Fruit fly (Drosophila melanogaster) whole organism, embryonic: Measurements from ENCODE around the gene CG7079.
A peak's percentile ranks its signal among the peaks of the same experiment; 100 is the strongest.

Source experiments
- Bdp1 ChIP-seq: fragments of 200-800 bp; sonication (Bioruptor generic); optimal IDR thresholded peaks from 3 replicates; lab custom pipeline; 2016; ENCODE audit warnings: missing biosample characterization, missing genetic modification characterization
- CG1024 ChIP-seq: fragments of 200-800 bp; sonication (Bioruptor generic); IDR thresholded peaks from 2 replicates; pipeline ENCODE4 v1.3.6; 2022; ENCODE audit warnings: missing biosample characterization, missing genetic modification characterization
- CG10274 ChIP-seq: fragments of 200-800 bp; sonication (Bioruptor generic); optimal IDR thresholded peaks from 3 replicates; lab custom pipeline; 2017; ENCODE audit warnings: missing biosample characterization, mild to moderate bottlenecking, missing genetic modification characterization
- CG10321 ChIP-seq: fragments of 200-800 bp; sonication (Bioruptor generic); IDR thresholded peaks from 2 replicates; pipeline ENCODE4 v1.3.6; 2022; ENCODE audit warnings: missing biosample characterization, missing genetic modification characterization
- CG11560 ChIP-seq: fragments of 200-800 bp; sonication (Bioruptor generic); IDR thresholded peaks from 3 replicates; pipeline ENCODE4 v1.3.6; 2022; ENCODE audit warnings: missing biosample characterization, missing genetic modification characterization
- CG11695 ChIP-seq: fragments of 200-800 bp; sonication (Bioruptor generic); IDR thresholded peaks from 3 replicates; pipeline ENCODE4 v1.3.6; 2022; ENCODE audit warnings: missing biosample characterization, missing genetic modification characterization
- CG12219 ChIP-seq: fragments of 200-800 bp; sonication (Bioruptor generic); optimal IDR thresholded peaks from 3 replicates; lab custom pipeline; 2018; ENCODE audit warnings: missing biosample characterization, mild to moderate bottlenecking, missing genetic modification characterization
- CG13123 ChIP-seq: fragments of 200-800 bp; sonication (Bioruptor generic); optimal IDR thresholded peaks from 2 replicates; lab custom pipeline; 2016; ENCODE audit warnings: missing biosample characterization, missing genetic modification characterization
- CG13775 ChIP-seq: fragments of 200-800 bp; sonication (Bioruptor generic); optimal IDR thresholded peaks from 3 replicates; lab custom pipeline; 2017; ENCODE audit warnings: missing biosample characterization, mild to moderate bottlenecking, missing genetic modification characterization
- CG14667 ChIP-seq: fragments of 200-800 bp; sonication (Bioruptor generic); IDR thresholded peaks from 2 replicates; pipeline ENCODE4 v1.3.6; 2022; ENCODE audit warnings: missing biosample characterization, missing genetic modification characterization
- CG15269 ChIP-seq: fragments of 200-800 bp; sonication (Bioruptor generic); optimal IDR thresholded peaks from 2 replicates; lab custom pipeline; 2018; ENCODE audit warnings: missing biosample characterization, mild to moderate bottlenecking, missing genetic modification characterization, moderate library complexity
- CG15479 ChIP-seq: fragments of 200-800 bp; sonication (Bioruptor generic); optimal IDR thresholded peaks from 3 replicates; lab custom pipeline; 2019; ENCODE audit warnings: missing biosample characterization, mild to moderate bottlenecking, missing genetic modification characterization, moderate library complexity
- CG1647 ChIP-seq: fragments of 200-800 bp; sonication (Bioruptor generic); optimal IDR thresholded peaks from 3 replicates; lab custom pipeline; 2016; ENCODE audit warnings: missing biosample characterization, missing genetic modification characterization
- CG17186 ChIP-seq: fragments of 200-800 bp; sonication (Bioruptor generic); optimal IDR thresholded peaks from 3 replicates; lab custom pipeline; 2017; ENCODE audit warnings: missing biosample characterization, missing genetic modification reagents, missing genetic modification characterization
- CG1792 ChIP-seq: fragments of 200-800 bp; sonication (Bioruptor generic); optimal IDR thresholded peaks from 2 replicates; lab custom pipeline; 2016; ENCODE audit warnings: missing biosample characterization, missing genetic modification characterization
- CG18599 ChIP-seq: fragments of 200-800 bp; sonication (Bioruptor generic); optimal IDR thresholded peaks from 3 replicates; lab custom pipeline; 2017; ENCODE audit warnings: missing biosample characterization, missing genetic modification characterization, mild to moderate bottlenecking, moderate library complexity, missing genetic modification reagents
- CG2199 ChIP-seq: fragments of 200-800 bp; sonication (Bioruptor generic); IDR thresholded peaks from 3 replicates; pipeline ENCODE4 v1.3.6; 2022; ENCODE audit warnings: missing biosample characterization, missing genetic modification characterization
- CG2889 ChIP-seq: fragments of 200-800 bp; sonication (Bioruptor generic); IDR thresholded peaks from 3 replicates; pipeline ENCODE4 v1.3.6; 2022; ENCODE audit warnings: missing biosample characterization, missing genetic modification characterization
- CG33213 ChIP-seq: fragments of 200-800 bp; sonication (Bioruptor generic); optimal IDR thresholded peaks from 3 replicates; lab custom pipeline; 2016; ENCODE audit warnings: missing biosample characterization, missing genetic modification characterization
- CG33557 ChIP-seq: fragments of 200-800 bp; sonication (Bioruptor generic); optimal IDR thresholded peaks from 2 replicates; lab custom pipeline; 2019; ENCODE audit warnings: missing biosample characterization, mild to moderate bottlenecking, missing genetic modification characterization, moderate library complexity
- CG5180 ChIP-seq: fragments of 200-800 bp; sonication (Bioruptor generic); optimal IDR thresholded peaks from 3 replicates; lab custom pipeline; 2017; ENCODE audit warnings: missing biosample characterization, missing genetic modification characterization, mild to moderate bottlenecking, moderate library complexity, missing genetic modification reagents
- CG7928 ChIP-seq: fragments of 200-800 bp; sonication (Bioruptor generic); optimal IDR thresholded peaks from 2 replicates; lab custom pipeline; 2017; ENCODE audit warnings: missing biosample characterization, mild to moderate bottlenecking, missing genetic modification characterization
- CHES-1-like ChIP-seq: fragments of 200-800 bp; sonication (Bioruptor generic); optimal IDR thresholded peaks from 2 replicates; lab custom pipeline; 2016; ENCODE audit warnings: missing biosample characterization, missing genetic modification characterization
- Chrac-16 ChIP-seq: fragments of 200-800 bp; sonication (Bioruptor generic); optimal IDR thresholded peaks from 3 replicates; lab custom pipeline; 2016; ENCODE audit warnings: missing biosample characterization, missing genetic modification characterization
- Mrtf ChIP-seq: fragments of 200-800 bp; sonication (Bioruptor generic); IDR thresholded peaks from 3 replicates; pipeline ENCODE4 v1.3.6; 2022; ENCODE audit warnings: missing biosample characterization, missing genetic modification characterization
- Nf-YB ChIP-seq: fragments of 200-800 bp; sonication (Bioruptor generic); optimal IDR thresholded peaks from 3 replicates; lab custom pipeline; 2019; ENCODE audit warnings: missing biosample characterization, mild to moderate bottlenecking, missing genetic modification characterization, moderate library complexity
- Optix ChIP-seq: fragments of 200-800 bp; sonication (Bioruptor generic); IDR thresholded peaks from 3 replicates; pipeline ENCODE4 v1.3.6; 2022; ENCODE audit warnings: missing biosample characterization, missing genetic modification characterization
- Six4 ChIP-seq: fragments of 200-800 bp; sonication (Bioruptor generic); optimal IDR thresholded peaks from 2 replicates; lab custom pipeline; 2016; ENCODE audit warnings: missing biosample characterization, missing genetic modification characterization
- Usf ChIP-seq: fragments of 200-800 bp; sonication (Bioruptor generic); optimal IDR thresholded peaks from 2 replicates; lab custom pipeline; 2017; ENCODE audit warnings: missing genotype, missing biosample characterization, missing genetic modification characterization
- ab ChIP-seq: fragments of 200-800 bp; sonication (Bioruptor generic); optimal IDR thresholded peaks from 2 replicates; lab custom pipeline; 2016; ENCODE audit warnings: missing biosample characterization, missing genetic modification characterization
- btn ChIP-seq: fragments of 200-800 bp; sonication (Bioruptor generic); optimal IDR thresholded peaks from 2 replicates; lab custom pipeline; 2016; ENCODE audit warnings: missing biosample characterization, missing genetic modification characterization
- cas ChIP-seq: fragments of 200-800 bp; sonication (Bioruptor generic); IDR thresholded peaks from 2 replicates; pipeline ENCODE4 v1.3.6; 2022; ENCODE audit warnings: missing biosample characterization, missing genetic modification characterization
- crc ChIP-seq: fragments of 200-800 bp; sonication (Bioruptor generic); optimal IDR thresholded peaks from 2 replicates; lab custom pipeline; 2016; ENCODE audit warnings: missing biosample characterization, missing genetic modification characterization
- en ChIP-seq: fragments of 200-800 bp; sonication (Bioruptor generic); optimal IDR thresholded peaks from 2 replicates; lab custom pipeline; 2016; ENCODE audit warnings: missing biosample characterization, missing genetic modification characterization
- fd64A ChIP-seq: fragments of 200-800 bp; sonication (Bioruptor generic); optimal IDR thresholded peaks from 3 replicates; lab custom pipeline; 2018; ENCODE audit warnings: missing biosample characterization, mild to moderate bottlenecking, missing genetic modification characterization
- gce ChIP-seq: fragments of 200-800 bp; sonication (Bioruptor generic); IDR thresholded peaks from 3 replicates; pipeline ENCODE4 v1.3.6; 2022; ENCODE audit warnings: missing biosample characterization, missing genetic modification characterization
- hbn ChIP-seq: fragments of 200-800 bp; sonication (Bioruptor generic); IDR thresholded peaks from 2 replicates; pipeline ENCODE4 v1.3.6; 2022; ENCODE audit warnings: missing biosample characterization, missing genetic modification characterization; ENCODE audit not compliant: partially characterized antibody
- knrl ChIP-seq: fragments of 200-800 bp; sonication (Bioruptor generic); IDR thresholded peaks from 3 replicates; pipeline ENCODE4 v1.3.6; 2022; ENCODE audit warnings: missing biosample characterization, missing genetic modification characterization; ENCODE audit not compliant: partially characterized antibody
- lov ChIP-seq, 2 experiments: fragments of 200-800 bp in 1 of 2; fragments of >200 bp in 1 of 2; sonication (Bioruptor generic) in 1 of 2; IDR thresholded peaks in 1 of 2; optimal IDR thresholded peaks in 1 of 2; 2 replicates in 1 of 2; 3 replicates in 1 of 2; pipeline versions ENCODE4 v1.3.6 to Lab custom; 2017 to 2022; ENCODE audit warnings: missing biosample characterization in 1 of 2, missing genetic modification characterization in 1 of 2
- nom ChIP-seq: fragments of 200-800 bp; sonication (Bioruptor generic); optimal IDR thresholded peaks from 2 replicates; lab custom pipeline; 2017; ENCODE audit warnings: missing biosample characterization, missing genetic modification characterization, mild to moderate bottlenecking, moderate library complexity, missing genetic modification reagents
- p53 ChIP-seq: fragments of 200-800 bp; sonication (Bioruptor generic); optimal IDR thresholded peaks from 2 replicates; lab custom pipeline; 2016; ENCODE audit warnings: missing biosample characterization, missing genetic modification characterization
- sna ChIP-seq: fragments of 200-800 bp; sonication (Bioruptor generic); IDR thresholded peaks from 2 replicates; pipeline ENCODE4 v1.3.6; 2022; ENCODE audit warnings: missing biosample characterization, missing genetic modification characterization; ENCODE audit not compliant: partially characterized antibody
- toy ChIP-seq: fragments of 200-800 bp; sonication (Bioruptor generic); IDR thresholded peaks from 2 replicates; pipeline ENCODE4 v1.3.6; 2022; ENCODE audit warnings: missing biosample characterization, missing genetic modification characterization
- ttk ChIP-seq: fragments of 200-800 bp; sonication (Bioruptor generic); IDR thresholded peaks from 2 replicates; pipeline ENCODE4 v2.1.2; 2022; ENCODE audit warnings: missing biosample characterization, missing genetic modification characterization
- usp ChIP-seq: fragments of >200 bp; optimal IDR thresholded peaks from 2 replicates; lab custom pipeline; 2017; ENCODE audit warnings: missing biosample characterization, missing genetic modification characterization
- vfl ChIP-seq: fragments of 200-800 bp; sonication (Bioruptor generic); optimal IDR thresholded peaks from 2 replicates; lab custom pipeline; 2016; ENCODE audit warnings: missing biosample characterization, missing genetic modification characterization
- wor ChIP-seq: fragments of 200-800 bp; sonication (Bioruptor generic); IDR thresholded peaks from 2 replicates; pipeline ENCODE4 v1.3.6; 2022; ENCODE audit warnings: missing biosample characterization, missing genetic modification characterization
- yki ChIP-seq: fragments of >200 bp; optimal IDR thresholded peaks from 3 replicates; lab custom pipeline; 2018
- z ChIP-seq: fragments of 200-800 bp; sonication (Bioruptor generic); IDR thresholded peaks from 3 replicates; pipeline ENCODE4 v1.3.6; 2022; ENCODE audit warnings: missing biosample characterization, missing genetic modification characterization
- zf30C ChIP-seq: fragments of 200-800 bp; sonication (Bioruptor generic); optimal IDR thresholded peaks from 3 replicates; lab custom pipeline; 2018; ENCODE audit warnings: missing biosample characterization, mild to moderate bottlenecking, missing genetic modification characterization

The CG7079 gene

DNA sequence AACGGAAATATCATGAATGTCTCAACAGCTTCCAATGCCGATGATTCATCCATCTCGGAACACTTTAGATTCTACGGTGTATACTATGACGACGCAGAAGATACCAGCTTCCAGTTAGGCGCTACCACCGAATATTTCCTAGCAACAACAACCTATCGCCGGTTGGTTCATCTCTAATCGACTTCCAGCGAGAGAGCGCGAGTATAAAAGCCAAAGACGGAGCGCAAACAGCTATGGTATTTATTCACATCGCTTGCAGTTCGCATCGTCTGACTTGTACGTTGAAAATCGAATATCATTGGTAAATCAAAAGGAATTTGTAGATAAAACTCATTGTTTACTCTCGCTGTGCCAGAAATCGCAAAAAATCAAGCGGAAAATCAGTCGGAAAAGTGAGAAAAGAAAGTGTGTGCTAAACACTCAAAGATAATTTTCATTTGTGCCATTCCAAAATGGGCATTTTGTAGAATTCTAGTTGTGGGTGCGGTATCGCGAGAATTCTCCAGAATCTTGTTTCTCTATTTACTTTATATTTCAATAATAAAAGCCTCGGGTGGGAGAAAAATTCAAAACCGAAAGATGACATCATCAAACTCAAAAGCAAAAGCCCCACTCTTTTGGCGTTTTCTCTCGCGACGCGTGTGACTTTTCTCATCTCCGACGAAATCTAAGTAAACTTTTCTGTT is 16.5 kb upstream of the CG7079 start, which contains the start of gene AnxB9 (continued):
- TF ChIP-seq lov (optimal IDR thresholded peaks at IDR 0.05; lab: Kevin White, UChicago) (no peak), lov (GFP tag; IDR thresholded peaks at IDR 0.05; lab: Robert Waterston, UW) (0 out of 3 replicates have a peak, but pooled peaks have one; percentile 28), crc (no peak), CG10274 (no peak), Bdp1 (GFP tag; lab: Kevin White, UChicago) (no peak), Nf-YB (GFP tag; lab: Kevin White, UChicago) (no peak), usp (GFP tag; lab: Kevin White, UChicago) (no peak), z (GFP tag; lab: Robert Waterston, UW) (no peak), toy (GFP tag; lab: Robert Waterston, UW) (no peak), Chrac-16 (GFP tag; lab: Kevin White, UChicago) (no peak), yki (lab: Kevin White, UChicago) (no peak), btn (GFP tag; lab: Kevin White, UChicago) (no peak), cas (GFP tag; lab: Robert Waterston, UW) (no peak), ttk (GFP tag; lab: Robert Waterston, UW) (0 out of 2 replicates have a peak, but pooled peaks have one; percentile 30), CG10321 (GFP tag; lab: Robert Waterston, UW) (no peak), CG17186 (GFP tag; lab: Kevin White, UChicago) (no peak), Mrtf (GFP tag; lab: Robert Waterston, UW) (no peak), CG2889 (no peak), zf30C (no peak), CG15269 (tag; lab: Kevin White, UChicago) (peak; percentile 51), CG15479 (no peak), vfl (GFP tag; lab: Kevin White, UChicago) (no peak), Six4 (GFP tag; lab: Kevin White, UChicago) (no peak), CG13775 (GFP tag; lab: Kevin White, UChicago) (no peak), CHES-1-like (GFP tag; lab: Kevin White, UChicago) (no peak), Usf (GFP tag; lab: Kevin White, UChicago) (no peak), CG18599 (GFP tag; lab: Kevin White, UChicago) (peak; percentile 66), CG11560 (tag; lab: Robert Waterston, UW) (no peak), wor (no peak), CG13123 (GFP tag; lab: Kevin White, UChicago) (no peak), knrl (GFP tag; lab: Robert Waterston, UW) (peak; percentile 5; the same call in 2 of the 3 replicates), CG11695 (GFP tag; lab: Robert Waterston, UW) (0 out of 3 replicates have a peak, but pooled peaks have one; percentile 44), CG33557 (GFP tag; lab: Kevin White, UChicago) (peak; percentile 17), en (GFP tag; lab: Kevin White, UChicago) (no peak), CG14667 (GFP tag; lab: Robert Waterston, UW) (no peak), nom (peak; percentile 81), CG2199 (GFP tag; lab: Robert Waterston, UW) (peak; percentile 72; the same call in 2 of the 3 replicates), hbn (GFP tag; lab: Robert Waterston, UW) (no peak; the same call in 1 of the 2 replicates), ab (GFP tag; lab: Kevin White, UChicago) (no peak), gce (no peak), sna (GFP tag; lab: Robert Waterston, UW) (no peak), CG1024 (no peak), fd64A (GFP tag; lab: Kevin White, UChicago) (peak; percentile 56), Optix (GFP tag; lab: Robert Waterston, UW) (no peak), CG5180 (GFP tag; lab: Kevin White, UChicago) (no peak), CG1792 (GFP tag; lab: Kevin White, UChicago) (no peak), CG7928 (GFP tag; lab: Kevin White, UChicago) (no peak), CG33213 (peak; percentile 56), CG1647 (GFP tag; lab: Kevin White, UChicago) (no peak), CG12219 (GFP tag; lab: Kevin White, UChicago) (peak; percentile 28), p53 (GFP tag; lab: Kevin White, UChicago) (no peak)
